Worm (Caenorhabditis elegans) whole organism, early embryonic: ENCODE data around the gene Y55F3C.17.

ENCODE experiments used
- F13C5.2 ChIP-seq: sonication (generic microtip); optimal IDR thresholded peaks from 2 replicates; lab custom pipeline; 2017; ENCODE audit warnings: mild to moderate bottlenecking, missing genetic modification characterization, inconsistent platforms, missing compliant biosample characterization
- ama-1 ChIP-seq: fragments of 150-350 bp; optimal IDR thresholded peaks from 2 replicates; lab custom pipeline; 2014
- ceh-36 ChIP-seq: sonication (generic microtip); optimal IDR thresholded peaks from 2 replicates; lab custom pipeline; 2016; ENCODE audit warnings: missing genetic modification characterization, inconsistent platforms, missing compliant biosample characterization
- flt-1 ChIP-seq: fragments of 200-800 bp; sonication (Bioruptor generic); IDR thresholded peaks from 2 replicates; pipeline ENCODE4 v1.3.6; 2022; ENCODE audit warnings: missing genetic modification characterization, missing compliant biosample characterization
- hmg-4 ChIP-seq: fragments of 200-800 bp; sonication (Bioruptor generic); optimal IDR thresholded peaks from 2 replicates; lab custom pipeline; 2018; ENCODE audit warnings: mild to moderate bottlenecking, missing genetic modification characterization, missing compliant biosample characterization
- pes-1 ChIP-seq: fragments of 200-800 bp; sonication (Bioruptor generic); IDR thresholded peaks from 2 replicates; pipeline ENCODE4 v1.3.6; 2022; ENCODE audit warnings: missing genetic modification reagents, missing genetic modification characterization, missing compliant biosample characterization
- scrt-1 ChIP-seq: fragments of 200-800 bp; sonication (Bioruptor generic); IDR thresholded peaks from 2 replicates; pipeline ENCODE4 v1.3.6; 2022; ENCODE audit warnings: missing genetic modification characterization, missing compliant biosample characterization
- tbx-37 ChIP-seq: fragments of 200-800 bp; sonication (Bioruptor generic); conservative IDR thresholded peaks from 2 replicates; pipeline ENCODE4 v1.3.6; 2022; ENCODE audit warnings: missing genetic modification reagents, missing genetic modification characterization, missing compliant biosample characterization

- no peak for TF ChIP-seq hmg-4 (GFP tag; lab: Kevin White, UChicago)
- TF ChIP-seq flt-1 (GFP tag; lab: Robert Waterston, UW), result no peak
- TF ChIP-seq ama-1 (lab: Kevin White, UChicago), result no peak
- no peak for TF ChIP-seq pes-1 (GFP tag; lab: Robert Waterston, UW)
- no peak for TF ChIP-seq tbx-37 (GFP tag; lab: Robert Waterston, UW)
- TF ChIP-seq scrt-1 (GFP tag; lab: Robert Waterston, UW), result no peak
- TF ChIP-seq ceh-36, result no peak
- TF ChIP-seq F13C5.2 (tag; lab: Kevin White, UChicago), result no peak
Observed at ce11 chrIV:665225-665624, 33.0 kb downstream of the Y55F3C.17 start, which contains the start of gene K11H12.7.
